Worm (Caenorhabditis elegans): ENCODE data around the gene imp-2.
A peak's percentile ranks its signal among the peaks of the same experiment; 100 is the strongest.

imp-2 gene

DNA sequence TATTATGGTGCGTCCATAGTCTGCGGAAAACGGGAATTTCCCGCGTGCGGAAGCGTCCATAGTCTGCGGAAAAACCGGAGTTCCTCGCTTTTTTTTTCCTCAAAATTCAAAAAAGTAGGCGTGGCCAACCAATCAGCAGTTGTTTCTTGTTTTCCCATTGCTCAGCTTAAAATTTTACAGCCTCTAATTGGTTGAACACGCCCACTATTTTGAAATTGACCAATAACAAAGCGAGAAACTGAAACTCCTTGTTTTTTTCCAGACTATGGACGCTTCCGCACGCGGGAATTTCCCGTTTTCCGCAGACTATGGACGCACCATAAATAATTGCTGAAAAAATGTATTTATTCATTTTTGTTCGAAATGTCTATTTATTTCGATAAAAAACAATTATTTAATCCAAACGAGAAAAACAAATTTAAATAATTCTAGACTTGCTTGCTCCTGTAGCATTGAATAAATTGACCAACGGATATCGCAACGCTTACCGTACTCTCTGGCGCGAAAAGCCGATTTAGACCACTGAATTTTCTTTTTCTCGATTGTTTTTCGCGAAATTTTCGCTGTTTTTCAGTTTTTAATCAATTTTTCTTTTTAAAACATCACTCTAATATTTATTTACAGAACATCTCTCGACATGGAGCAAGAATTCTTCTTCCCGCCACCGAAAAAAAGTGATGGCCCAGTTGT lies 35.9 kb upstream of the imp-2 start, which contains the start of gene C08F8.3:
C08F8.3 (plus strand) TSS at position 620 of the 690 bp plus-strand sequence.
- peak; percentile 67 for TF ChIP-seq nfya-1 (tag; optimal IDR thresholded peaks at IDR 0.05; ENCODE audit: insufficient read depth)

DNA sequence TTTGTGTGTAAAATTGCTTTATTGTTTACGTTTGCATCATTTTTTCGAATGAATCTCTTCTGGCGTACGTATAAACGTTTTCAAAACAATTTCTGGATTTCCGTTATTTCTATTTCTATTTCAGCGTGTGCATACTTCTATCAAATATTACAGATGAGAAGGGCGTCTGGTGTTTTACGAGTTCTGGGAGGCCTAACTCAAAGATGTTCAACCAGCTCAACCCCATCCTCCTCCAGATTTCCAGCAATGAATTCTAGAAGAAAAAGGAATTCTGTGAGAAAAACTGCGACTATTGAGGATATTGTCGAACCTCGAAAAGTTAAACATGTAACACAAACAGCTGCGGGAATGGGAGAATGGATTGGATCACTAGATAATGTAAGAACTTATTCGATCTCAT lies 32.2 kb upstream of the imp-2 start, which contains the start of gene C08F8.2:
C08F8.2 (plus strand) TSS at position 154 of the 400 bp plus-strand sequence.
- TF ChIP-seq ama-1 (optimal IDR thresholded peaks at IDR 0.05): peak; percentile 53
- no peak for TF ChIP-seq ceh-28 (tag; optimal IDR thresholded peaks at IDR 0.05)
- no peak for TF ChIP-seq fkh-10 (GFP tag; optimal IDR thresholded peaks at IDR 0.05)

DNA sequence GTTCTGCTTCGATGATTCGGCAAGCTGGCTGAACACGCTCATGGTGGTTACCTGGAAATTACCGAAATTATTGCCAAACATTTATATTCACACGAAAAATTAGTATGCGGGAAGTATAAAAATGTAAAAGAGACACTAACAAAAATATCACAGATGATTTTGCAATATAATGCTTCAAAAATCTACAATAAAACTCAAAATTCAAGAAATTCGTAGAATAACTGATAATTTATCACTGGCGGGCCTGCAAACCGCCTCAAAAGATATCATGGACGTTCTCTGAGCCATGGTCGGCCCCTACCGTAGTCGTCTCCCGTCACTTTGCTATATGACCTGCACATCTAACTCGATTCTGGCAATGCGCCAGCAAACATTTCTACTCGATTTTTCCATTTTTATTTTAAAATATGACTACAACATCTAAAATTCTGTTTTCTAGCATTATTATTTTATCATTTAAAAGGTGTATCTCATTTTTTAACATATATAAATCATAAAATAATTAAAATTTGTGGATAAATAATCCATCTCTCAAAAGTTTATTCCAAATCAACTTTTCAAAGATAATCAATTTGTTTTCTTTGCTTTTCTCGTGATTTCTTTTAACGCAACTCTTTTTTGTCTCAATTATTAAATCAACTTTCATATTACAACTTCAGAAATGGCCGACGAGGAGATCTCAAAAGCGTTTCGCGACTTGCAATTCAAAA lies 30.9 kb upstream of the imp-2 start, which contains the start of the genes F01G4.6 and pfd-1:
F01G4.6 (minus strand) TSS at position 51 of the 710 bp plus-strand sequence.
pfd-1 (plus strand) TSS at position 660 of the 710 bp plus-strand sequence.
- TF ChIP-seq lin-15B (tag; optimal IDR thresholded peaks at IDR 0.05) (peak; percentile 95), nhr-11 (tag; optimal IDR thresholded peaks at IDR 0.05) (peak; percentile 75), lin-39 (tag; optimal IDR thresholded peaks at IDR 0.05) (peak; percentile 87), pqm-1 (tag; optimal IDR thresholded peaks at IDR 0.05) (peak; percentile 90), nhr-237 (tag; optimal IDR thresholded peaks at IDR 0.05) (no peak), sea-2 (GFP tag; optimal IDR thresholded peaks at IDR 0.05) (peak; percentile 1), elt-1 (tag; optimal IDR thresholded peaks at IDR 0.05) (peak; percentile 32), nhr-67 (tag; optimal IDR thresholded peaks at IDR 0.05) (no peak), egl-5 (tag; optimal IDR thresholded peaks at IDR 0.05) (peak; percentile 84), zag-1 (tag; optimal IDR thresholded peaks at IDR 0.05) (peak; percentile 85), nhr-12 (tag; optimal IDR thresholded peaks at IDR 0.05) (no peak), nhr-43 (tag; optimal IDR thresholded peaks at IDR 0.05; ENCODE audit: poor library complexity, severe bottlenecking) (peak; percentile 82), nhr-28 (tag; optimal IDR thresholded peaks at IDR 0.05) (no peak), ZK546.5 (tag; optimal IDR thresholded peaks at IDR 0.05) (peak; percentile 99), pha-4 (tag; optimal IDR thresholded peaks at IDR 0.05) (peak; percentile 97), fkh-2 (tag; optimal IDR thresholded peaks at IDR 0.05) (no peak), daf-12 (tag; optimal IDR thresholded peaks at IDR 0.05) (no peak), aly-2 (tag; optimal IDR thresholded peaks at IDR 0.05) (no peak), elt-3 (tag; optimal IDR thresholded peaks at IDR 0.05) (peak in 1 of 3 experiments; percentile 66), elt-2 (tag; optimal IDR thresholded peaks at IDR 0.05) (peak; percentile 87), fkh-10 (GFP tag; optimal IDR thresholded peaks at IDR 0.05) (peak; percentile 60), eor-1 (tag; optimal IDR thresholded peaks at IDR 0.05) (no peak), mml-1 (tag; optimal IDR thresholded peaks at IDR 0.05) (peak; percentile 64), unc-39 (tag; optimal IDR thresholded peaks at IDR 0.05) (no peak), R02D3.7 (tag; optimal IDR thresholded peaks at IDR 0.05) (peak; percentile 84), egl-27 (tag; optimal IDR thresholded peaks at IDR 0.05) (peak; percentile 32), ztf-11 (tag; optimal IDR thresholded peaks at IDR 0.05) (no peak), jun-1 (tag; optimal IDR thresholded peaks at IDR 0.05) (peak; percentile 88), tbx-2 (tag; optimal IDR thresholded peaks at IDR 0.05) (peak; percentile 81), mdl-1 (tag; optimal IDR thresholded peaks at IDR 0.05) (no peak), snpc-4 (tag; optimal IDR thresholded peaks at IDR 0.05) (peak; percentile 82), nhr-76 (tag; optimal IDR thresholded peaks at IDR 0.05) (peak; percentile 50), ceh-9 (tag; optimal IDR thresholded peaks at IDR 0.05) (no peak), ztf-4 (tag; optimal IDR thresholded peaks at IDR 0.05) (peak; percentile 63), nhr-77 (tag; optimal IDR thresholded peaks at IDR 0.05) (peak; percentile 40), ceh-16 (tag; optimal IDR thresholded peaks at IDR 0.05) (peak; percentile 49), nfya-1 (tag; optimal IDR thresholded peaks at IDR 0.05; ENCODE audit: insufficient read depth) (peak; percentile 98), hmg-11 (tag; optimal IDR thresholded peaks at IDR 0.05) (peak; percentile 76), nhr-23 (tag; optimal IDR thresholded peaks at IDR 0.05) (peak; percentile 97), lsy-12 (tag; optimal IDR thresholded peaks at IDR 0.05) (peak; percentile 96), ceh-28 (tag; optimal IDR thresholded peaks at IDR 0.05) (peak; percentile 68), nhr-25 (tag; optimal IDR thresholded peaks at IDR 0.05) (peak; percentile 92), ceh-82 (tag; optimal IDR thresholded peaks at IDR 0.05) (peak; percentile 43), unc-62 (GFP tag; optimal IDR thresholded peaks at IDR 0.05) (no peak), fos-1 (tag; optimal IDR thresholded peaks at IDR 0.05) (no peak), ama-1 (optimal IDR thresholded peaks at IDR 0.05) (peak; percentile 67), skn-1 (tag; optimal IDR thresholded peaks at IDR 0.05) (peak; percentile 87)
